Fruit fly (Drosophila melanogaster) whole organism, embryonic: Measurements from ENCODE around the gene CG43273.
A peak's percentile ranks its signal among the peaks of the same experiment; 100 is the strongest.

Source experiments
- Bteb2 ChIP-seq: fragments of 200-800 bp; sonication (Bioruptor generic); optimal IDR thresholded peaks from 2 replicates; lab custom pipeline; 2016; ENCODE audit warnings: missing biosample characterization, missing genetic modification characterization
- CG11398 ChIP-seq: fragments of 200-800 bp; sonication (Bioruptor generic); optimal IDR thresholded peaks from 2 replicates; lab custom pipeline; 2016; ENCODE audit warnings: missing biosample characterization, missing genetic modification characterization
- CG12155 ChIP-seq: fragments of 200-800 bp; sonication (Bioruptor generic); optimal IDR thresholded peaks from 3 replicates; lab custom pipeline; 2016; ENCODE audit warnings: missing biosample characterization, missing genetic modification characterization
- CG12659 ChIP-seq: fragments of 200-800 bp; sonication (Bioruptor generic); optimal IDR thresholded peaks from 3 replicates; lab custom pipeline; 2017; ENCODE audit warnings: mild to moderate bottlenecking, missing biosample characterization, missing genetic modification reagents, missing genetic modification characterization
- CG13123 ChIP-seq: fragments of 200-800 bp; sonication (Bioruptor generic); optimal IDR thresholded peaks from 2 replicates; lab custom pipeline; 2016; ENCODE audit warnings: missing biosample characterization, missing genetic modification characterization
- CG13894 ChIP-seq: fragments of 200-800 bp; sonication (Bioruptor generic); optimal IDR thresholded peaks from 3 replicates; lab custom pipeline; 2018; ENCODE audit warnings: missing biosample characterization, mild to moderate bottlenecking, missing genetic modification characterization, moderate library complexity
- CG15514 ChIP-seq: fragments of 200-800 bp; sonication (Bioruptor generic); optimal IDR thresholded peaks from 3 replicates; lab custom pipeline; 2017; ENCODE audit warnings: missing biosample characterization, missing genetic modification characterization, mild to moderate bottlenecking, moderate library complexity, missing genetic modification reagents
- CG17186 ChIP-seq: fragments of 200-800 bp; sonication (Bioruptor generic); optimal IDR thresholded peaks from 3 replicates; lab custom pipeline; 2017; ENCODE audit warnings: missing biosample characterization, missing genetic modification reagents, missing genetic modification characterization
- CG17385 ChIP-seq: fragments of 200-800 bp; sonication (Bioruptor generic); optimal IDR thresholded peaks from 3 replicates; lab custom pipeline; 2018; ENCODE audit warnings: missing biosample characterization, mild to moderate bottlenecking, missing genetic modification characterization
- CG18476 ChIP-seq: fragments of 200-800 bp; sonication (Bioruptor generic); optimal IDR thresholded peaks from 2 replicates; lab custom pipeline; 2016; ENCODE audit warnings: missing biosample characterization, mild to moderate bottlenecking, missing genetic modification characterization
- CG18619 ChIP-seq: fragments of 200-800 bp; sonication (Bioruptor generic); optimal IDR thresholded peaks from 3 replicates; lab custom pipeline; 2017; ENCODE audit warnings: missing biosample characterization, mild to moderate bottlenecking, missing genetic modification characterization
- CG30403 ChIP-seq: fragments of 200-800 bp; sonication (Bioruptor generic); optimal IDR thresholded peaks from 3 replicates; lab custom pipeline; 2016; ENCODE audit warnings: missing biosample characterization, missing genetic modification characterization
- CG4404 ChIP-seq: fragments of 200-800 bp; sonication (Bioruptor generic); IDR thresholded peaks from 2 replicates; pipeline ENCODE4 v1.3.6; 2022; ENCODE audit warnings: missing biosample characterization, missing genetic modification characterization
- CG6654 ChIP-seq: fragments of 200-800 bp; sonication (Bioruptor generic); optimal IDR thresholded peaks from 2 replicates; lab custom pipeline; 2017; ENCODE audit warnings: missing biosample characterization, mild to moderate bottlenecking, missing genetic modification characterization
- CG8281 ChIP-seq: fragments of 200-800 bp; sonication (Bioruptor generic); optimal IDR thresholded peaks from 2 replicates; lab custom pipeline; 2018; ENCODE audit warnings: missing biosample characterization, mild to moderate bottlenecking, missing genetic modification characterization, moderate library complexity
- CG8478 ChIP-seq: fragments of >200 bp; optimal IDR thresholded peaks from 2 replicates; lab custom pipeline; 2018
- CG9817 ChIP-seq: fragments of 200-800 bp; sonication (Bioruptor generic); optimal IDR thresholded peaks from 2 replicates; lab custom pipeline; 2018; ENCODE audit warnings: missing biosample characterization, mild to moderate bottlenecking, missing genetic modification characterization, moderate library complexity
- CG9876 ChIP-seq: fragments of 200-800 bp; sonication (Bioruptor generic); optimal IDR thresholded peaks from 2 replicates; lab custom pipeline; 2016; ENCODE audit warnings: missing biosample characterization, missing genetic modification characterization
- CTCF ChIP-seq: fragments of 200-800 bp; sonication (Bioruptor generic); optimal IDR thresholded peaks from 2 replicates; lab custom pipeline; 2017; ENCODE audit warnings: missing biosample characterization, mild to moderate bottlenecking, missing genetic modification characterization, moderate library complexity
- Camta ChIP-seq: fragments of 200-800 bp; sonication (Bioruptor generic); optimal IDR thresholded peaks from 2 replicates; lab custom pipeline; 2016; ENCODE audit warnings: missing biosample characterization, missing genetic modification characterization
- HmgZ ChIP-seq: fragments of 200-800 bp; sonication (Bioruptor generic); optimal IDR thresholded peaks from 2 replicates; lab custom pipeline; 2018; ENCODE audit warnings: missing biosample characterization, mild to moderate bottlenecking, missing genetic modification characterization
- Mad ChIP-seq: fragments of 200-800 bp; sonication (Bioruptor generic); optimal IDR thresholded peaks from 2 replicates; lab custom pipeline; 2016; ENCODE audit warnings: missing biosample characterization, missing genetic modification characterization
- Max ChIP-seq: fragments of 200-800 bp; sonication (Bioruptor generic); optimal IDR thresholded peaks from 2 replicates; lab custom pipeline; 2016; ENCODE audit warnings: missing biosample characterization, mild to moderate bottlenecking, missing genetic modification characterization
- Mes4 ChIP-seq: fragments of 200-800 bp; sonication (Bioruptor generic); optimal IDR thresholded peaks from 2 replicates; lab custom pipeline; 2016; ENCODE audit warnings: missing biosample characterization, missing genetic modification characterization
- NC2β ChIP-seq: fragments of 200-800 bp; sonication (Bioruptor generic); optimal IDR thresholded peaks from 2 replicates; lab custom pipeline; 2016; ENCODE audit warnings: missing biosample characterization, missing genetic modification characterization
- Poxn ChIP-seq: fragments of 200-800 bp; sonication (Bioruptor generic); IDR thresholded peaks from 2 replicates; pipeline ENCODE4 v1.3.6; 2022; ENCODE audit warnings: missing biosample characterization, missing genetic modification characterization
- Sin3A ChIP-seq: fragments of >200 bp; optimal IDR thresholded peaks from 2 replicates; lab custom pipeline; 2018
- Vsx1 ChIP-seq: fragments of 200-800 bp; sonication (Bioruptor generic); optimal IDR thresholded peaks from 2 replicates; lab custom pipeline; 2017; ENCODE audit warnings: missing biosample characterization, mild to moderate bottlenecking, missing genetic modification characterization, missing genetic modification reagents
- ac ChIP-seq: fragments of 200-800 bp; sonication (Bioruptor generic); optimal IDR thresholded peaks from 3 replicates; lab custom pipeline; 2017; ENCODE audit warnings: missing biosample characterization, mild to moderate bottlenecking, missing genetic modification characterization
- ash1 ChIP-seq: fragments of 200-800 bp; sonication (Bioruptor generic); optimal IDR thresholded peaks from 2 replicates; lab custom pipeline; 2018; ENCODE audit warnings: missing biosample characterization, mild to moderate bottlenecking, missing genetic modification characterization
- cad ChIP-seq: fragments of >200 bp; optimal IDR thresholded peaks from 2 replicates; lab custom pipeline; 2017; ENCODE audit warnings: missing biosample characterization, missing genetic modification characterization
- chn ChIP-seq: fragments of 200-800 bp; sonication (Bioruptor generic); optimal IDR thresholded peaks from 2 replicates; lab custom pipeline; 2016; ENCODE audit warnings: missing biosample characterization, missing genetic modification characterization
- crp ChIP-seq, 2 experiments: fragments of 200-800 bp; sonication (Bioruptor generic); optimal IDR thresholded peaks; 2 replicates in 1 of 2; 3 replicates in 1 of 2; lab custom pipeline; 2017; ENCODE audit warnings: missing biosample characterization in 2 of 2, missing genetic modification characterization in 2 of 2, mild to moderate bottlenecking in 1 of 2, moderate library complexity in 1 of 2
- dmrt11E ChIP-seq: fragments of 200-800 bp; sonication (Bioruptor generic); optimal IDR thresholded peaks from 3 replicates; lab custom pipeline; 2018; ENCODE audit warnings: missing biosample characterization, mild to moderate bottlenecking, missing genetic modification characterization, moderate library complexity
- dmrt99B ChIP-seq: fragments of 200-800 bp; sonication (Bioruptor generic); optimal IDR thresholded peaks from 2 replicates; lab custom pipeline; 2018; ENCODE audit warnings: missing biosample characterization, mild to moderate bottlenecking, missing genetic modification characterization, moderate library complexity
- fru ChIP-seq: fragments of >200 bp; optimal IDR thresholded peaks from 2 replicates; lab custom pipeline; 2017
- ftz-f1 ChIP-seq: fragments of 200-800 bp; sonication (Bioruptor generic); optimal IDR thresholded peaks from 2 replicates; lab custom pipeline; 2016; ENCODE audit warnings: missing biosample characterization, missing genetic modification characterization
- gsb-n ChIP-seq: fragments of 200-800 bp; sonication (Bioruptor generic); optimal IDR thresholded peaks from 3 replicates; lab custom pipeline; 2018; ENCODE audit warnings: missing biosample characterization, mild to moderate bottlenecking, missing genetic modification characterization
- h ChIP-seq: fragments of >200 bp; optimal IDR thresholded peaks from 2 replicates; lab custom pipeline; 2017
- inv ChIP-seq: fragments of 200-800 bp; sonication (Bioruptor generic); IDR thresholded peaks from 2 replicates; pipeline ENCODE4 v1.3.6; 2022; ENCODE audit warnings: missing biosample characterization, missing genetic modification characterization; ENCODE audit not compliant: partially characterized antibody
- lilli ChIP-seq: fragments of 200-800 bp; sonication (Bioruptor generic); optimal IDR thresholded peaks from 3 replicates; lab custom pipeline; 2016; ENCODE audit warnings: missing biosample characterization, missing genetic modification characterization
- nau ChIP-seq: fragments of 200-800 bp; sonication (Bioruptor generic); optimal IDR thresholded peaks from 3 replicates; lab custom pipeline; 2017; ENCODE audit warnings: missing biosample characterization, mild to moderate bottlenecking, missing genetic modification characterization, missing genetic modification reagents
- oc ChIP-seq: fragments of 200-800 bp; sonication (Bioruptor generic); optimal IDR thresholded peaks from 2 replicates; lab custom pipeline; 2018; ENCODE audit warnings: missing biosample characterization, mild to moderate bottlenecking, missing genetic modification characterization, moderate library complexity
- otp ChIP-seq: fragments of 200-800 bp; sonication (Bioruptor generic); IDR thresholded peaks from 3 replicates; pipeline ENCODE4, ENCODE4 v1.3.6; 2022; ENCODE audit warnings: missing biosample characterization, missing genetic modification characterization
- pita ChIP-seq: fragments of 200-800 bp; sonication (Bioruptor generic); optimal IDR thresholded peaks from 2 replicates; lab custom pipeline; 2017; ENCODE audit warnings: missing biosample characterization, mild to moderate bottlenecking, missing genetic modification characterization
- psq ChIP-seq: fragments of 200-800 bp; sonication (Bioruptor generic); optimal IDR thresholded peaks from 2 replicates; lab custom pipeline; 2017; ENCODE audit warnings: missing biosample characterization, missing genetic modification characterization
- pzg ChIP-seq: fragments of 200-800 bp; sonication (Bioruptor generic); optimal IDR thresholded peaks from 3 replicates; lab custom pipeline; 2018; ENCODE audit warnings: missing biosample characterization, mild to moderate bottlenecking, missing genetic modification characterization, moderate library complexity
- repo ChIP-seq: fragments of 200-800 bp; sonication (Bioruptor generic); optimal IDR thresholded peaks from 2 replicates; lab custom pipeline; 2016; ENCODE audit warnings: missing biosample characterization, missing genetic modification characterization
- trh ChIP-seq: fragments of 200-800 bp; sonication (Bioruptor generic); optimal IDR thresholded peaks from 2 replicates; lab custom pipeline; 2016; ENCODE audit warnings: missing biosample characterization, missing genetic modification characterization
- ttk ChIP-seq: fragments of 200-800 bp; sonication (Bioruptor generic); IDR thresholded peaks from 2 replicates; pipeline ENCODE4 v2.1.2; 2022; ENCODE audit warnings: missing biosample characterization, missing genetic modification characterization
- twi ChIP-seq: fragments of 200-800 bp; optimal IDR thresholded peaks from 2 replicates; lab custom pipeline; 2019; ENCODE audit warnings: missing biosample characterization, mild to moderate bottlenecking, missing genetic modification characterization, moderate library complexity
- unc-4 ChIP-seq: fragments of 200-800 bp; sonication (Bioruptor generic); IDR thresholded peaks from 2 replicates; pipeline ENCODE4 v1.3.6; 2022; ENCODE audit warnings: missing biosample characterization, missing genetic modification characterization; ENCODE audit not compliant: partially characterized antibody
- wdn ChIP-seq: fragments of 200-800 bp; sonication (Bioruptor generic); IDR thresholded peaks from 2 replicates; pipeline ENCODE4 v1.3.6; 2022; ENCODE audit warnings: missing biosample characterization, missing genetic modification characterization

Gene CG43273

DNA sequence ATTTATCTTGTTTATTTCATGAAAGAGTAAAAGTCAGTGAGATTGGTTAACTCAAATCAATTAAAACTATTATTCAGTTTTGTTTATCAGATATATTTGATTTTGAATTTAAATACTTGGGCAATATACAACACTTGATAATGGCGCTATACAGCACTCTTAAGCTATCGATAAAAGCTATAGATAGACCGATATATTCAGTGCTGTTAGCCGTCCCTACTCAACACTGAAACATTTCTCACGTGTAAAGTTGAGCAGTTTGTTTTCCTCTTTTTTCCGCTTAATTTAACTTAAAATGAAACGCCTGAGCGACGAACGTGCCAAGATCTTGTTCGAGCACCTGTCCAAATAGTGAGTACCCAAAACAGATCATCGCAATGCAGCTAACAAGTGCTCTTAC lies 20.3 kb downstream of the CG43273 start, which contains the start of gene CG7006 (continued):
- TF ChIP-seq Max (GFP tag; lab: Kevin White, UChicago): peak; percentile 88
- peak; percentile 52 for TF ChIP-seq ttk (GFP tag; lab: Robert Waterston, UW)
- TF ChIP-seq psq (GFP tag; lab: Kevin White, UChicago): peak; percentile 8
- peak; percentile 50 for TF ChIP-seq CG13123 (GFP tag; lab: Kevin White, UChicago)
- no peak for TF ChIP-seq ash1 (GFP tag; lab: Kevin White, UChicago)
- TF ChIP-seq CG30403: peak; percentile 80
- TF ChIP-seq oc (tag; lab: Kevin White, UChicago): no peak
- TF ChIP-seq NC2β (GFP tag; lab: Kevin White, UChicago): peak; percentile 80
- no peak for TF ChIP-seq ftz-f1 (GFP tag; lab: Kevin White, UChicago)
- TF ChIP-seq Vsx1 (GFP tag; lab: Kevin White, UChicago): no peak
- TF ChIP-seq otp (GFP tag; lab: Robert Waterston, UW): 0 out of 3 replicates have a peak, but pooled peaks have one; percentile 18
- peak; percentile 31; the same call in 1 of the 2 replicates for TF ChIP-seq CG4404 (GFP tag; lab: Robert Waterston, UW)
- no peak for TF ChIP-seq pita
- TF ChIP-seq chn (GFP tag; lab: Kevin White, UChicago): peak; percentile 68
- peak in 1 of 2 experiments; percentile 41 for TF ChIP-seq crp (GFP tag; optimal IDR thresholded peaks at IDR 0.05; lab: Kevin White, UChicago)
- peak; percentile 87 for TF ChIP-seq HmgZ (tag; lab: Kevin White, UChicago)
- TF ChIP-seq dmrt11E (tag; lab: Kevin White, UChicago): peak; percentile 55
- TF ChIP-seq CG17186 (GFP tag; lab: Kevin White, UChicago): peak; percentile 52
- peak; percentile 69 for TF ChIP-seq inv (GFP tag; lab: Robert Waterston, UW)
- peak; percentile 73 for TF ChIP-seq unc-4 (GFP tag; lab: Robert Waterston, UW)
- peak; percentile 94 for TF ChIP-seq pzg (GFP tag; lab: Kevin White, UChicago)
- no peak for TF ChIP-seq dmrt99B
- TF ChIP-seq Mes4: peak; percentile 35
- TF ChIP-seq CG18619 (GFP tag; lab: Kevin White, UChicago): peak; percentile 8
- peak; percentile 84 for TF ChIP-seq lilli (GFP tag; lab: Kevin White, UChicago)
- peak; percentile 58 for TF ChIP-seq repo (GFP tag; lab: Kevin White, UChicago)
- peak; percentile 46 for TF ChIP-seq CG11398 (GFP tag; lab: Kevin White, UChicago)
- peak; percentile 81 for TF ChIP-seq Bteb2 (GFP tag; lab: Kevin White, UChicago)
- TF ChIP-seq CG9817 (tag; lab: Kevin White, UChicago): peak; percentile 70
- no peak for TF ChIP-seq CG13894
- TF ChIP-seq Poxn (GFP tag; lab: Robert Waterston, UW): no peak
- peak; percentile 85 for TF ChIP-seq CG12155 (GFP tag; lab: Kevin White, UChicago)
- TF ChIP-seq fru (lab: Kevin White, UChicago): no peak
- peak; percentile 70 for TF ChIP-seq CG9876
- peak; percentile 2 for TF ChIP-seq Sin3A (lab: Kevin White, UChicago)
- peak; percentile 63 for TF ChIP-seq CG17385 (GFP tag; lab: Kevin White, UChicago)
- no peak for TF ChIP-seq ac (GFP tag; lab: Kevin White, UChicago)
- TF ChIP-seq CG15514 (GFP tag; lab: Kevin White, UChicago): peak; percentile 62
- TF ChIP-seq CG12659: peak; percentile 82
- no peak for TF ChIP-seq gsb-n (tag; lab: Kevin White, UChicago)
- TF ChIP-seq wdn (GFP tag; lab: Robert Waterston, UW): peak; percentile 58
- TF ChIP-seq Camta (GFP tag; lab: Kevin White, UChicago): peak; percentile 61
- TF ChIP-seq CTCF (GFP tag; lab: Kevin White, UChicago): no peak
- no peak for TF ChIP-seq nau (GFP tag; lab: Kevin White, UChicago)
- no peak for TF ChIP-seq CG8281 (tag; lab: Kevin White, UChicago)
- no peak for TF ChIP-seq CG8478
- no peak for TF ChIP-seq twi (tag; lab: Kevin White, UChicago)
- TF ChIP-seq Mad (GFP tag; lab: Kevin White, UChicago): peak; percentile 50
- no peak for TF ChIP-seq cad (GFP tag; lab: Kevin White, UChicago)
- no peak for TF ChIP-seq CG6654 (GFP tag; lab: Kevin White, UChicago)
- TF ChIP-seq h (lab: Kevin White, UChicago): no peak
- peak; percentile 48 for TF ChIP-seq CG18476 (GFP tag; lab: Kevin White, UChicago)
- TF ChIP-seq trh (GFP tag; lab: Kevin White, UChicago): peak; percentile 55
